Fruit fly (Drosophila melanogaster): ENCODE results near the gene CG4751.

dm6 chr2L:11081337-11081736 lies 49.2 kb upstream of the CG4751 start, which contains the start of gene AstC:
- no peak for TF ChIP-seq CG8159 (tag; optimal IDR thresholded peaks at IDR 0.05)
- TF ChIP-seq rn (GFP tag; IDR thresholded peaks at IDR 0.05) = no peak
- no peak for TF ChIP-seq Ets98B (GFP tag; IDR thresholded peaks at IDR 0.05)
- TF ChIP-seq CG17806 (tag; optimal IDR thresholded peaks at IDR 0.05) = no peak
- TF ChIP-seq Pif1B (GFP tag; optimal IDR thresholded peaks at IDR 0.05) = no peak
- TF ChIP-seq EcR (GFP tag; optimal IDR thresholded peaks at IDR 0.05) = no peak
- no peak for TF ChIP-seq gl (tag; optimal IDR thresholded peaks at IDR 0.05)
- no peak for TF ChIP-seq CG4496 (GFP tag; IDR thresholded peaks at IDR 0.05)
- TF ChIP-seq CG32121 (GFP tag; IDR thresholded peaks at IDR 0.05) = no peak
- no peak for TF ChIP-seq fd96Ca (GFP tag; IDR thresholded peaks at IDR 0.05)
- TF ChIP-seq D1 (tag; optimal IDR thresholded peaks at IDR 0.05) = no peak
- TF ChIP-seq Snoo (tag; optimal IDR thresholded peaks at IDR 0.05) = no peak
- no peak for TF ChIP-seq CG10348 (GFP tag; IDR thresholded peaks at IDR 0.05)
